Worm (Caenorhabditis elegans) whole organism, L4 larva: ENCODE measurements around the gene unc-16.

Experiments
- ZK546.5 ChIP-seq, 2 experiments: sonication (generic microtip); optimal IDR thresholded peaks; 2 replicates each; lab custom pipeline; 2017; ENCODE audit warnings: missing biosample characterization in 2 of 2, missing genetic modification characterization in 2 of 2
- aly-2 ChIP-seq: sonication (generic microtip); optimal IDR thresholded peaks from 2 replicates; lab custom pipeline; 2018; ENCODE audit warnings: missing biosample characterization, missing genetic modification characterization
- ama-1 ChIP-seq: fragments of 150-350 bp; optimal IDR thresholded peaks from 2 replicates; lab custom pipeline; 2014; ENCODE audit warnings: inconsistent platforms, mixed read lengths
- fos-1 ChIP-seq: fragments of 150-350 bp; optimal IDR thresholded peaks from 2 replicates; lab custom pipeline; 2014; ENCODE audit warnings: missing biosample characterization, missing genetic modification characterization
- ztf-11 ChIP-seq: fragments of 150-350 bp; optimal IDR thresholded peaks from 2 replicates; lab custom pipeline; 2014; ENCODE audit warnings: missing biosample characterization, missing genetic modification characterization

DNA sequence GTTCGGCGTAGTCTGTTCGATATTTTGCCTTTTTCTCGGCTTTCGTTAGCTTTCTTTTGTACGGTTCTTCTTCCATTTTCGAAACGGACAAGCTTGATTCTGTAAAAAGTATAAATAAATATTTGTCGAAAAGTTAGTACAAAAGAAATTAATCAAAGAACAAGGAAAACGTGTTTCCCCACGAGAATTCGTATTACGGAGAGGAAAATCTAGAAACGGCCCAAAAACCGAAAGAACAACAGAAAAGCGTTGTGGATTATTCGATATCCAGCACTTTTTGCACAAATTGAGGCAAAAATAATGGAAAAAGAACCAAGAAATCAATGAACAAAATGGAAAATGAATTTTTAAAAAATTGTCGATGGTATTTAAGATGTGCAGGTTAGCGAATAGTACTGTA lies 3.8 kb upstream of the unc-16 start, which contains the start of gene mut-7:
- TF ChIP-seq aly-2 (tag; lab: Kevin White, UChicago) = no peak
- no peak for TF ChIP-seq ZK546.5 (tag; optimal IDR thresholded peaks at IDR 0.05; lab: Kevin White, UChicago)
- TF ChIP-seq ztf-11 (tag; lab: Kevin White, UChicago) = no peak
- TF ChIP-seq ama-1 = no peak
- no peak for TF ChIP-seq fos-1 (tag; lab: Kevin White, UChicago)
